Fruit fly (Drosophila melanogaster) whole organism, pupa: ENCODE data around the gene CG42587.

Experiments
- CG10348 ChIP-seq: fragments of 200-800 bp; sonication (Bioruptor generic); IDR thresholded peaks from 2 replicates; pipeline ENCODE4 v1.3.6; 2022; ENCODE audit warnings: missing biosample characterization, missing genetic modification characterization
- CG12605 ChIP-seq: fragments of 200-800 bp; sonication (Bioruptor generic); IDR thresholded peaks from 2 replicates; pipeline ENCODE4 v1.3.6; 2022; ENCODE audit warnings: missing biosample characterization, missing genetic modification characterization
- CG13204 ChIP-seq: fragments of 200-800 bp; sonication (Bioruptor generic); optimal IDR thresholded peaks from 2 replicates; lab custom pipeline; 2018; ENCODE audit warnings: missing biosample characterization, mild to moderate bottlenecking, missing genetic modification characterization, moderate library complexity
- CG14655 ChIP-seq: fragments of 200-800 bp; sonication (Bioruptor generic); optimal IDR thresholded peaks from 3 replicates; lab custom pipeline; 2017; ENCODE audit warnings: mild to moderate bottlenecking, missing biosample characterization, missing genetic modification reagents, missing genetic modification characterization
- CG15710 ChIP-seq: fragments of 200-800 bp; sonication (Bioruptor generic); optimal IDR thresholded peaks from 2 replicates; lab custom pipeline; 2018; ENCODE audit warnings: missing biosample characterization, mild to moderate bottlenecking, missing genetic modification characterization, moderate library complexity
- CG17806 ChIP-seq: fragments of 200-800 bp; sonication (Bioruptor generic); optimal IDR thresholded peaks from 2 replicates; lab custom pipeline; 2018; ENCODE audit warnings: missing biosample characterization, mild to moderate bottlenecking, missing genetic modification characterization, moderate library complexity
- CG32121 ChIP-seq: fragments of 200-800 bp; sonication (Bioruptor generic); IDR thresholded peaks from 2 replicates; pipeline ENCODE4 v1.3.6; 2022; ENCODE audit warnings: missing biosample characterization, missing genetic modification characterization
- CG34367 ChIP-seq: fragments of 200-800 bp; sonication (Bioruptor generic); optimal IDR thresholded peaks from 2 replicates; lab custom pipeline; 2018; ENCODE audit warnings: missing biosample characterization, mild to moderate bottlenecking, missing genetic modification characterization
- CG4496 ChIP-seq: fragments of 200-800 bp; sonication (Bioruptor generic); IDR thresholded peaks from 3 replicates; pipeline ENCODE4 v1.3.6; 2022; ENCODE audit warnings: missing biosample characterization, missing genetic modification characterization
- CG8159 ChIP-seq: fragments of 200-800 bp; sonication (Bioruptor generic); optimal IDR thresholded peaks from 3 replicates; lab custom pipeline; 2018; ENCODE audit warnings: missing biosample characterization, mild to moderate bottlenecking, missing genetic modification characterization, moderate library complexity
- CG8301 ChIP-seq: fragments of 200-800 bp; sonication (Bioruptor generic); optimal IDR thresholded peaks from 2 replicates; lab custom pipeline; 2018; ENCODE audit warnings: missing biosample characterization, mild to moderate bottlenecking, missing genetic modification characterization
- CG9948 ChIP-seq: fragments of 200-800 bp; sonication (Bioruptor generic); optimal IDR thresholded peaks from 2 replicates; lab custom pipeline; 2018; ENCODE audit warnings: missing biosample characterization, mild to moderate bottlenecking, missing genetic modification characterization, moderate library complexity
- D1 ChIP-seq: fragments of 200-800 bp; sonication (Bioruptor generic); optimal IDR thresholded peaks from 2 replicates; lab custom pipeline; 2018; ENCODE audit warnings: missing biosample characterization, mild to moderate bottlenecking, missing genetic modification characterization, moderate library complexity
- EcR ChIP-seq: fragments of 200-800 bp; sonication (Bioruptor generic); optimal IDR thresholded peaks from 3 replicates; lab custom pipeline; 2019; ENCODE audit warnings: missing biosample characterization, missing genetic modification characterization, mild to moderate bottlenecking, moderate library complexity, missing genetic modification reagents
- Ets98B ChIP-seq: fragments of 200-800 bp; sonication (Bioruptor generic); IDR thresholded peaks from 2 replicates; pipeline ENCODE4 v1.3.6; 2022; ENCODE audit warnings: missing biosample characterization, missing genetic modification characterization
- Pif1A ChIP-seq: fragments of 200-800 bp; sonication (Bioruptor generic); optimal IDR thresholded peaks from 3 replicates; lab custom pipeline; 2016; ENCODE audit warnings: missing biosample characterization, missing genetic modification characterization
- Pif1B ChIP-seq: fragments of 200-800 bp; sonication (Bioruptor generic); optimal IDR thresholded peaks from 3 replicates; lab custom pipeline; 2016; ENCODE audit warnings: missing biosample characterization, missing genetic modification characterization
- Snoo ChIP-seq: fragments of 200-800 bp; sonication (Bioruptor generic); optimal IDR thresholded peaks from 3 replicates; lab custom pipeline; 2017; ENCODE audit warnings: missing biosample characterization, mild to moderate bottlenecking, missing genetic modification characterization, inconsistent platforms
- fd96Ca ChIP-seq: fragments of 200-800 bp; sonication (Bioruptor generic); IDR thresholded peaks from 3 replicates; pipeline ENCODE4 v1.3.6; 2022; ENCODE audit warnings: missing biosample characterization, missing genetic modification characterization
- gl ChIP-seq: fragments of 200-800 bp; sonication (Bioruptor generic); optimal IDR thresholded peaks from 2 replicates; lab custom pipeline; 2018; ENCODE audit warnings: missing biosample characterization, mild to moderate bottlenecking, missing genetic modification characterization
- rn ChIP-seq: fragments of 200-800 bp; sonication (Bioruptor generic); IDR thresholded peaks from 2 replicates; pipeline ENCODE4 v1.3.6; 2022; ENCODE audit warnings: missing biosample characterization, missing genetic modification characterization

The CG42587 gene

DNA sequence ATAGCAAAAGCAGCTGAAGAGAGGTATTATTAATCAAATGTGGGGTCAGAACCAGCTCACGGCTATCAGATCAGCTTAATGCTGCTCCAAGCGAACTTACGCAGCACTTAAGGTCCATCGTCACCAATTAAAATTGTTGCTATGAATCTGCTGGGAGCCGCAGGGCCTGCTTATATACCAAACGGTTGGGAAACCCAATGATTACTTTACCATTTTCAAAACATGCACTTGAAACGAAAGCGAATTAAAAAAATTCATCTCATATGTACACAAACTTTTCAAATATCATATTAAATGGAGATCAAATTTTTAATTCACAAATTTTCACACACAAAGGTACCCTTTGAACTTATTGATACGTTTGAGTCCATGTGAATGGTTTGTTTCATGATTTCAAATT lies at the start of gene CG42587:
Gene CG42587, minus strand, starts transcription at position 143 of the 400 bp plus-strand sequence.
- TF ChIP-seq CG8159 (tag; lab: Kevin White, UChicago) (no peak), Snoo (tag; lab: Kevin White, UChicago) (no peak), CG9948 (no peak), Pif1A (GFP tag; lab: Kevin White, UChicago) (no peak), EcR (GFP tag; lab: Kevin White, UChicago) (no peak), CG32121 (no peak), CG4496 (GFP tag; lab: Robert Waterston, UW) (no peak), CG8301 (no peak), CG14655 (GFP tag; lab: Kevin White, UChicago) (no peak), rn (GFP tag; lab: Robert Waterston, UW) (no peak)

- TF ChIP-seq EcR (GFP tag; lab: Kevin White, UChicago) (no peak), CG13204 (GFP tag; lab: Kevin White, UChicago) (no peak), CG34367 (tag; lab: Kevin White, UChicago) (no peak), D1 (tag; lab: Kevin White, UChicago) (no peak), Pif1A (GFP tag; lab: Kevin White, UChicago) (no peak), Snoo (tag; lab: Kevin White, UChicago) (no peak), CG4496 (GFP tag; lab: Robert Waterston, UW) (no peak), CG12605 (GFP tag; lab: Robert Waterston, UW) (no peak), CG32121 (no peak), fd96Ca (GFP tag; lab: Robert Waterston, UW) (no peak), rn (GFP tag; lab: Robert Waterston, UW) (no peak), gl (tag; lab: Kevin White, UChicago) (no peak), CG17806 (tag; lab: Kevin White, UChicago) (no peak)
These were observed 39.5 kb upstream of the CG42587 start, which contains the start of gene CG18636 for dm6 chr2L:14784498-14784897. CG18636 (minus strand) TSS chr2L:14784598.

DNA sequence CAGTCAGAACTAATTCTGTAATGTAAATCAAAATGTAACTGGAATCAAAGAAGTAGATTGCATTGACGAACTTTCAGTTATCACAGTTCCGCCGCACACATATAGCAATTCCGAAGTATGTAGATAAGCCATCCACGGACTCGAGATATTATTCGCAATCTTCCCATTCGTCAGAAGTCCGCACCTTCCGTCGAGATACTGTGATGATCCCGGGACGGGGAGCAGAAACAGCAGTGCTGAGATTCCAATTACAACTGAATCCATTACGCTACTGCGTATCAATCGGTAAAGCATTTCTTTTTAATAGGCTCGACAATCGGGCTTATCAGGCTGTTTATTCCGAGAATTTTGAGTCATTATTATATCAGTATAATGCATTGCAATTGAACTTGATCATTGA lies 29.7 kb upstream of the CG42587 start, which contains the start of gene CG4650:
Gene CG4650, minus strand, starts transcription at position 269 of the 400 bp plus-strand sequence.
- TF ChIP-seq Snoo (tag; lab: Kevin White, UChicago): no peak
- TF ChIP-seq gl (tag; lab: Kevin White, UChicago): no peak
- TF ChIP-seq D1 (tag; lab: Kevin White, UChicago): no peak
- no peak for TF ChIP-seq fd96Ca (GFP tag; lab: Robert Waterston, UW)
- no peak for TF ChIP-seq CG34367 (tag; lab: Kevin White, UChicago)
- TF ChIP-seq CG32121: no peak
- TF ChIP-seq CG8301: no peak
- no peak for TF ChIP-seq Pif1A (GFP tag; lab: Kevin White, UChicago)
- TF ChIP-seq rn (GFP tag; lab: Robert Waterston, UW): no peak
- no peak for TF ChIP-seq EcR (GFP tag; lab: Kevin White, UChicago)
- TF ChIP-seq CG12605 (GFP tag; lab: Robert Waterston, UW): no peak
- TF ChIP-seq CG14655 (GFP tag; lab: Kevin White, UChicago): no peak
- no peak for TF ChIP-seq CG10348 (GFP tag; lab: Robert Waterston, UW)
- no peak for TF ChIP-seq Pif1B (GFP tag; lab: Kevin White, UChicago)

DNA sequence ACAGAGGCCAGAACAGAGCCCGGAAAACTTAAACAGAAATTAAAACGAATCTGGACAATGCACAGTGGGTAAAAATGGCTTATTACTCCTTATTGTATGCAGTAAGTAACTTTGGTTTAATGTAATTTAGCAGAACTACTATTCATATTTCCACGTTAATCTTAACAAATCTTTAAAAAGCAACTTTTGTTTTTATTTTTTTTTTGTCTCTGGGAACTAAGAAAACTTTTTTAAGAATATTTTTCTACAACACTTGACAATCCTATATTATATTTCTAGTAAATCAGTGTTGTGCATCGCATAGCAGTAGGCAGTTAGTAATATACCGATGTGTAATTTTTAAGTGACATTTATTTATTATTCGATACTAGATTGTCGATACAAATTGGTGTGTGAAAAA lies 20.6 kb upstream of the CG42587 start, which contains the start of gene CG4701:
Gene CG4701, plus strand, starts transcription at position 301 of the 400 bp plus-strand sequence.
- TF ChIP-seq CG32121 (no peak), CG15710 (no peak), fd96Ca (GFP tag; lab: Robert Waterston, UW) (no peak), Pif1A (GFP tag; lab: Kevin White, UChicago) (no peak), CG14655 (GFP tag; lab: Kevin White, UChicago) (no peak), Snoo (tag; lab: Kevin White, UChicago) (no peak), D1 (tag; lab: Kevin White, UChicago) (no peak), Pif1B (GFP tag; lab: Kevin White, UChicago) (no peak), CG8301 (no peak), CG13204 (GFP tag; lab: Kevin White, UChicago) (no peak), gl (tag; lab: Kevin White, UChicago) (no peak), CG8159 (tag; lab: Kevin White, UChicago) (no peak), CG17806 (tag; lab: Kevin White, UChicago) (no peak)

dm6 chr2L:14762465-14762864 lies 17.5 kb upstream of the CG42587 start, which contains the start of gene CSN1a:
CSN1a (plus strand) TSS chr2L:14762765.
- TF ChIP-seq CG32121 (no peak), CG10348 (GFP tag; lab: Robert Waterston, UW) (no peak), CG13204 (GFP tag; lab: Kevin White, UChicago) (no peak), EcR (GFP tag; lab: Kevin White, UChicago) (no peak), rn (GFP tag; lab: Robert Waterston, UW) (no peak), CG34367 (tag; lab: Kevin White, UChicago) (no peak), CG15710 (no peak), D1 (tag; lab: Kevin White, UChicago) (no peak), CG9948 (no peak), CG12605 (GFP tag; lab: Robert Waterston, UW) (no peak), CG14655 (GFP tag; lab: Kevin White, UChicago) (no peak), gl (tag; lab: Kevin White, UChicago) (no peak), CG17806 (tag; lab: Kevin White, UChicago) (no peak), fd96Ca (GFP tag; lab: Robert Waterston, UW) (no peak), CG8159 (tag; lab: Kevin White, UChicago) (no peak), Snoo (tag; lab: Kevin White, UChicago) (no peak)

DNA sequence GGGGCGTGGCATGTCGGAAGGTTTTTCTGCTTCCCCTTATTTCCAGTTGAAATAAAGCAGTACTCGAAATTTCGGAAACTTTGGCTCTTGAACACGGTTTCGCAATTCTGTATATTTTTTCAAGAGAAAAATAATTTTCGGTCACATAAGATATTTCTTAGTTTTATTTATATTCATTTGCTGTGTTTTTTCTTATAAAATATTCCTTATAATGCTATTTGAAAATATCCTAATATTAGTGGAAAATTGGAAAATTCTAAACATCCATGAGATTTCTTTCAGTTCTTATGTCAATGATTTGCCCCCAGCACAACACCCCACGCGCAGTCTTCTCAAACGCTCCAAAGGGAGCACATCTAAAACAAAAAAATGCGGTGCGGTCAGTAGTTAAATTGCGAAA lies 15.5 kb upstream of the CG42587 start, which contains the start of gene CG4691:
Gene CG4691, plus strand, starts transcription at position 301 of the 400 bp plus-strand sequence.
- no peak for TF ChIP-seq CG15710
- no peak for TF ChIP-seq CG4496 (GFP tag; lab: Robert Waterston, UW)
- TF ChIP-seq CG14655 (GFP tag; lab: Kevin White, UChicago): no peak
- TF ChIP-seq Ets98B (GFP tag; lab: Robert Waterston, UW): no peak
- TF ChIP-seq gl (tag; lab: Kevin White, UChicago): no peak
- no peak for TF ChIP-seq CG17806 (tag; lab: Kevin White, UChicago)
- no peak for TF ChIP-seq CG9948
- no peak for TF ChIP-seq CG8159 (tag; lab: Kevin White, UChicago)
- TF ChIP-seq CG32121: no peak
- TF ChIP-seq Snoo (tag; lab: Kevin White, UChicago): no peak
- TF ChIP-seq CG10348 (GFP tag; lab: Robert Waterston, UW): no peak
- TF ChIP-seq fd96Ca (GFP tag; lab: Robert Waterston, UW): no peak
- no peak for TF ChIP-seq CG34367 (tag; lab: Kevin White, UChicago)
- TF ChIP-seq, all 21 proteins: peak for 0
